Worm (Caenorhabditis elegans) whole organism, L1 larva: ENCODE results near the gene Y45F10D.7.

Experiments used
- fos-1 ChIP-seq: fragments of 150-350 bp; optimal IDR thresholded peaks from 2 replicates; lab custom pipeline; 2014; ENCODE audit warnings: missing biosample characterization, missing genetic modification characterization
- hpl-2 ChIP-seq: fragments of 150-350 bp; optimal IDR thresholded peaks from 2 replicates; lab custom pipeline; 2014; ENCODE audit warnings: missing biosample characterization, missing genetic modification reagents, missing genetic modification characterization
- lin-35 ChIP-seq, 2 experiments: fragments of 150-350 bp; optimal IDR thresholded peaks; 2 replicates each; lab custom pipeline; 2014; ENCODE audit warnings: missing biosample characterization in 2 of 2, missing genetic modification characterization in 2 of 2, missing genetic modification reagents in 2 of 2
- mab-9 ChIP-seq: fragments of 200-800 bp; sonication (Bioruptor generic); IDR thresholded peaks from 2 replicates; pipeline ENCODE4 v1.3.6; 2022; ENCODE audit warnings: missing genetic modification reagents, missing genetic modification characterization, missing compliant biosample characterization
- nhr-11 ChIP-seq: fragments of 150-350 bp; optimal IDR thresholded peaks from 2 replicates; lab custom pipeline; 2014; ENCODE audit warnings: missing biosample characterization, missing genetic modification characterization
- skn-1 ChIP-seq: fragments of 150-350 bp; optimal IDR thresholded peaks from 2 replicates; lab custom pipeline; 2014; ENCODE audit warnings: missing biosample characterization, missing genetic modification characterization
- unc-130 ChIP-seq: fragments of 150-350 bp; optimal IDR thresholded peaks from 2 replicates; lab custom pipeline; 2017; ENCODE audit warnings: missing biosample characterization, missing genetic modification characterization, inconsistent platforms

DNA sequence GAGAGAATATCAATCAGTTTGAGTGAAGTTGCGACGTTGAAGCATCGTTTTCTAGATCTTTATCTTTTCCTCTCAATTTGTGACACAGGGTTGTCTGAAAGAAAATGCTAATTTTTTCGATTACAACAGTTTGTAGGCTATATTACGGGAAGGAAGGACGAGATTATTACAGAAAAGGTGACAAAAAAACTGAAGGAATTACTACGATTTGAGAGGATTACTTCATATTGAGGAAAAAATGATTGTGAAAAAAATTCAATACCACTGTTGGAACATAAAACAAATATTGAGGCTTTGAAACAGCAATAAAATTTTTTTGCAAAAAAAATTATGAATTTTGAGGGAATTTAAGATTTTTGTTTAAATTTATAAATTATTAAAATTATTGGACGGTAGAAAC, 19.0 kb downstream of the Y45F10D.7 start, which contains the start of gene Y45F10D.14:
- TF ChIP-seq fos-1, result no peak
- TF ChIP-seq mab-9 (GFP tag; lab: Robert Waterston, UW), result no peak
- TF ChIP-seq hpl-2 (GFP tag; lab: Kevin White, UChicago), result no peak
- TF ChIP-seq lin-35 (GFP tag; optimal IDR thresholded peaks at IDR 0.05; lab: Kevin White, UChicago), result no peak
- TF ChIP-seq unc-130 (tag; lab: Kevin White, UChicago), result no peak
- no peak for TF ChIP-seq skn-1 (tag; lab: Kevin White, UChicago)
- TF ChIP-seq nhr-11 (tag; lab: Kevin White, UChicago), result no peak
